Worm (Caenorhabditis elegans) whole organism, L1 larva: Measurements from ENCODE around the gene spp-1.

Experiments used
- C34B4.2 ChIP-seq: sonication (generic microtip); optimal IDR thresholded peaks from 2 replicates; lab custom pipeline; 2017; ENCODE audit warnings: mild to moderate bottlenecking, missing genetic modification characterization, missing compliant biosample characterization
- F16B12.6 ChIP-seq: fragments of 150-350 bp; optimal IDR thresholded peaks from 2 replicates; lab custom pipeline; 2014; ENCODE audit warnings: missing biosample characterization, missing genetic modification characterization
- aly-2 ChIP-seq: fragments of 150-350 bp; optimal IDR thresholded peaks from 2 replicates; lab custom pipeline; 2014; ENCODE audit warnings: missing biosample characterization, missing genetic modification characterization
- ama-1 ChIP-seq: fragments of 150-350 bp; optimal IDR thresholded peaks from 2 replicates; lab custom pipeline; 2014
- ceh-82 ChIP-seq, 3 experiments: fragments of 150-350 bp in 1 of 3; sonication (generic microtip) in 2 of 3; optimal IDR thresholded peaks; 2 replicates each; lab custom pipeline; 2014 to 2017; ENCODE audit warnings: missing biosample characterization in 3 of 3, missing genetic modification characterization in 3 of 3
- ceh-90 ChIP-seq: sonication (generic microtip); optimal IDR thresholded peaks from 2 replicates; lab custom pipeline; 2016; ENCODE audit warnings: missing genetic modification characterization, missing compliant biosample characterization
- dsc-1 ChIP-seq: sonication (generic microtip); optimal IDR thresholded peaks from 2 replicates; lab custom pipeline; 2016; ENCODE audit warnings: mild to moderate bottlenecking, missing genetic modification characterization, missing compliant biosample characterization
- efl-1 ChIP-seq, 4 experiments: fragments of 150-350 bp; optimal IDR thresholded peaks in 3 of 4; peaks in 1 of 4; 1 replicate in 1 of 4; 2 replicates in 3 of 4; lab custom pipeline; 2014; ENCODE audit warnings: missing biosample characterization in 2 of 4, missing genetic modification characterization in 2 of 4, missing genetic modification reagents in 2 of 4
- egl-13 ChIP-seq: sonication (generic microtip); optimal IDR thresholded peaks from 2 replicates; lab custom pipeline; 2016; ENCODE audit warnings: missing genotype, missing genetic modification reagents, missing genetic modification characterization, missing compliant biosample characterization
- ets-5 ChIP-seq: fragments of 200-800 bp; sonication (Bioruptor generic); IDR thresholded peaks from 2 replicates; pipeline ENCODE4 v1.3.6; 2022; ENCODE audit warnings: missing genetic modification characterization, missing compliant biosample characterization
- fkh-8 ChIP-seq: sonication (generic microtip); optimal IDR thresholded peaks from 2 replicates; lab custom pipeline; 2016; ENCODE audit warnings: mild to moderate bottlenecking, missing genetic modification characterization, missing compliant biosample characterization
- grh-1 ChIP-seq: fragments of 200-800 bp; sonication (Bioruptor generic); IDR thresholded peaks from 2 replicates; pipeline ENCODE4 v1.3.6; 2022; ENCODE audit warnings: missing genetic modification reagents, missing genetic modification characterization, missing compliant biosample characterization
- hlh-4 ChIP-seq: sonication (generic microtip); optimal IDR thresholded peaks from 2 replicates; lab custom pipeline; 2016; ENCODE audit warnings: mild to moderate bottlenecking, missing genetic modification characterization, missing compliant biosample characterization
- hpl-2 ChIP-seq: fragments of 150-350 bp; optimal IDR thresholded peaks from 2 replicates; lab custom pipeline; 2014; ENCODE audit warnings: missing biosample characterization, missing genetic modification reagents, missing genetic modification characterization
- lin-14 ChIP-seq: fragments of 200-800 bp; sonication (Bioruptor generic); optimal IDR thresholded peaks from 2 replicates; lab custom pipeline; 2018; ENCODE audit warnings: mild to moderate bottlenecking, missing genetic modification characterization, moderate library complexity, missing compliant biosample characterization
- lsy-2 ChIP-seq, 2 experiments: fragments of 150-350 bp; optimal IDR thresholded peaks; 2 replicates each; lab custom pipeline; 2014; ENCODE audit warnings: missing biosample characterization in 2 of 2, missing genetic modification characterization in 2 of 2
- mef-2 ChIP-seq: fragments of 150-350 bp; optimal IDR thresholded peaks from 2 replicates; lab custom pipeline; 2014; ENCODE audit warnings: missing biosample characterization, missing genetic modification characterization
- mep-1 ChIP-seq: fragments of 150-350 bp; optimal IDR thresholded peaks from 2 replicates; lab custom pipeline; 2014; ENCODE audit warnings: missing biosample characterization, missing genetic modification characterization
- nhr-19 ChIP-seq: fragments of 200-800 bp; sonication (Bioruptor generic); conservative IDR thresholded peaks from 2 replicates; pipeline ENCODE4 v1.3.6; 2022; ENCODE audit warnings: missing genetic modification characterization, missing compliant biosample characterization
- nhr-20 ChIP-seq: sonication (generic microtip); optimal IDR thresholded peaks from 2 replicates; lab custom pipeline; 2016; ENCODE audit warnings: mild to moderate bottlenecking, missing genetic modification characterization, missing compliant biosample characterization
- nhr-237 ChIP-seq: fragments of 150-350 bp; optimal IDR thresholded peaks from 2 replicates; lab custom pipeline; 2014; ENCODE audit warnings: missing biosample characterization, missing genetic modification characterization
- nhr-47 ChIP-seq: sonication (generic microtip); optimal IDR thresholded peaks from 2 replicates; lab custom pipeline; 2016; ENCODE audit warnings: mild to moderate bottlenecking, missing genetic modification characterization, moderate library complexity, missing compliant biosample characterization
- nhr-71 ChIP-seq: sonication (generic microtip); optimal IDR thresholded peaks from 2 replicates; lab custom pipeline; 2016; ENCODE audit warnings: mild to moderate bottlenecking, missing genetic modification characterization, moderate library complexity, missing compliant biosample characterization
- pax-3 ChIP-seq: fragments of 200-800 bp; sonication (Bioruptor generic); optimal IDR thresholded peaks from 2 replicates; lab custom pipeline; 2018; ENCODE audit warnings: mild to moderate bottlenecking, missing genetic modification characterization, moderate library complexity, missing compliant biosample characterization
- pqm-1 ChIP-seq: sonication (generic microtip); optimal IDR thresholded peaks from 3 replicates; lab custom pipeline; 2017; ENCODE audit warnings: missing biosample characterization, missing genetic modification characterization
- rnt-1 ChIP-seq: sonication (generic microtip); optimal IDR thresholded peaks from 2 replicates; lab custom pipeline; 2016; ENCODE audit warnings: mild to moderate bottlenecking, missing genetic modification characterization, moderate library complexity, missing compliant biosample characterization
- skn-1 ChIP-seq: fragments of 150-350 bp; optimal IDR thresholded peaks from 2 replicates; lab custom pipeline; 2014; ENCODE audit warnings: missing biosample characterization, missing genetic modification characterization
- swsn-7 ChIP-seq: sonication (generic microtip); optimal IDR thresholded peaks from 2 replicates; lab custom pipeline; 2016; ENCODE audit warnings: missing genetic modification characterization, missing compliant biosample characterization
- tlp-1 ChIP-seq: fragments of 150-350 bp; optimal IDR thresholded peaks from 2 replicates; lab custom pipeline; 2014; ENCODE audit warnings: missing biosample characterization, missing genetic modification characterization
- unc-30 ChIP-seq: sonication (generic microtip); optimal IDR thresholded peaks from 2 replicates; lab custom pipeline; 2017; ENCODE audit warnings: missing biosample characterization, missing genetic modification characterization
- unc-86 ChIP-seq: sonication (generic microtip); optimal IDR thresholded peaks from 2 replicates; lab custom pipeline; 2016; ENCODE audit warnings: missing genetic modification characterization, missing compliant biosample characterization
- vab-15 ChIP-seq: sonication (generic microtip); optimal IDR thresholded peaks from 2 replicates; lab custom pipeline; 2017; ENCODE audit warnings: missing genotype, mild to moderate bottlenecking, missing genetic modification characterization, missing compliant biosample characterization
- zip-4 ChIP-seq: fragments of 200-800 bp; sonication (Bioruptor generic); optimal IDR thresholded peaks from 2 replicates; lab custom pipeline; 2018; ENCODE audit warnings: mild to moderate bottlenecking, missing genetic modification characterization, moderate library complexity, missing compliant biosample characterization
- ztf-4 ChIP-seq: fragments of 150-350 bp; optimal IDR thresholded peaks from 2 replicates; lab custom pipeline; 2014; ENCODE audit warnings: missing biosample characterization, missing genetic modification characterization

Gene spp-1

DNA sequence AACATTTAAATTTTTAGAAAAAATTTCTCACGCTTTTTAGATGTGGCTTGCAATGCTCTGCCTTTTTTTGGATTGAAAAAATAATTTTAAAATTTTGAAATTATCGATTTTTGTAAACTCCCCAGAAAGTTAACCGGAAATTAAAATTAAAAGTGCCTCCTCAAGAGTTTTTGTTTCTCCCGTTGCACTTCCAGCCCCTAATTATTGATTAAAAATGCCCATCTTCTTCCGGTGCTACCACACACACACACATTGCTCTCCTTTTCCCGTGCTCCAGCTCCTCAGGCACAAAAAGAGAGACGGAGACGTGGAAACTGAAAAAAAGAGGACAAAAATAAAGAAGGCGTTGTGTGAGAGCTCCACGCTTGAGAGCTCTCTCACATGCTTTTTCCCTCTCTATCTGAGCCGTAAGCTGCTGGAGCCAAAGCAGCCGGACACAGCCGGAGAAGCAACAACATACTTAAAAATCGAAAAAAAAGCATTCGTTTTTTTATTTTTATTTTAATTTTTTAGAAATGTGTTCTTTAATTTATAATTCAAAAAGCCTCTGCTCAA, 12.0 kb upstream of the spp-1 start:
- TF ChIP-seq mep-1 (tag; lab: Kevin White, UChicago), result peak; percentile 11
- peak; percentile 69 for TF ChIP-seq fkh-8
- TF ChIP-seq hpl-2, result no peak
- TF ChIP-seq swsn-7, result peak; percentile 11
- TF ChIP-seq lsy-2 (tag; optimal IDR thresholded peaks at IDR 0.05; lab: Kevin White, UChicago), result peak in 1 of 2 experiments; percentile 26
- no peak for TF ChIP-seq pqm-1
- no peak for TF ChIP-seq C34B4.2 (tag; lab: Kevin White, UChicago)
- no peak for TF ChIP-seq efl-1 (optimal IDR thresholded peaks at IDR 0.05; lab: Kevin White, UChicago)
- peak in 1 of 2 experiments; percentile 85 for TF ChIP-seq efl-1 (GFP tag; optimal IDR thresholded peaks at IDR 0.05 in 1 of 2; lab: Kevin White, UChicago)
- peak in 1 of 3 experiments; percentile 40 for TF ChIP-seq ceh-82 (tag; optimal IDR thresholded peaks at IDR 0.05; lab: Kevin White, UChicago)
- TF ChIP-seq egl-13 (tag; lab: Kevin White, UChicago), result peak; percentile 27
- peak; percentile 6 for TF ChIP-seq unc-86 (tag; lab: Kevin White, UChicago)
- peak; percentile 58 for TF ChIP-seq lin-14 (GFP tag; lab: Kevin White, UChicago)
- no peak for TF ChIP-seq ama-1 (lab: Kevin White, UChicago)
- peak; percentile 30 for TF ChIP-seq nhr-47 (tag; lab: Kevin White, UChicago)

ce11 chrIII:10364656-10365055, 9.2 kb upstream of the spp-1 start, which contains the start of gene tbc-8:
Gene tbc-8, plus strand, starts transcription at chrIII:10364956.
- TF ChIP-seq lsy-2 (tag; optimal IDR thresholded peaks at IDR 0.05; lab: Kevin White, UChicago) (no peak), ztf-4 (tag; lab: Kevin White, UChicago) (no peak), nhr-237 (no peak), mef-2 (tag; lab: Kevin White, UChicago) (no peak), lin-14 (GFP tag; lab: Kevin White, UChicago) (no peak)

- TF ChIP-seq nhr-47 (tag; lab: Kevin White, UChicago) (no peak), vab-15 (tag; lab: Kevin White, UChicago) (no peak), unc-30 (tag; lab: Kevin White, UChicago) (no peak), zip-4 (GFP tag; lab: Kevin White, UChicago) (no peak), fkh-8 (peak; percentile 60), pqm-1 (no peak), nhr-71 (no peak), pax-3 (peak; percentile 12), hlh-4 (no peak), dsc-1 (tag; lab: Kevin White, UChicago) (peak; percentile 64), lsy-2 (tag; optimal IDR thresholded peaks at IDR 0.05; lab: Kevin White, UChicago) (peak in 1 of 2 experiments; percentile 29), ama-1 (lab: Kevin White, UChicago) (no peak), lin-14 (GFP tag; lab: Kevin White, UChicago) (no peak), ceh-90 (tag; lab: Kevin White, UChicago) (no peak), grh-1 (GFP tag; lab: Robert Waterston, UW) (no peak), ets-5 (GFP tag; lab: Robert Waterston, UW) (no peak), F16B12.6 (tag; lab: Kevin White, UChicago) (no peak), skn-1 (tag; lab: Kevin White, UChicago) (no peak), efl-1 (optimal IDR thresholded peaks at IDR 0.05; lab: Kevin White, UChicago) (no peak), efl-1 (GFP tag; optimal IDR thresholded peaks at IDR 0.05 in 1 of 2; lab: Kevin White, UChicago) (no peak), tlp-1 (tag; lab: Kevin White, UChicago) (no peak)
- TF ChIP-seq, all 84 proteins: peak for 4
Observed at ce11 chrIII:10362920-10363319, 7.5 kb upstream of the spp-1 start.

ce11 chrIII:10361456-10361855, 6.0 kb upstream of the spp-1 start:
- no peak for TF ChIP-seq nhr-20 (tag; lab: Kevin White, UChicago)
- TF ChIP-seq pax-3, result no peak
- no peak for TF ChIP-seq nhr-19 (GFP tag; lab: Robert Waterston, UW)
- TF ChIP-seq rnt-1 (tag; lab: Kevin White, UChicago), result no peak
- no peak for TF ChIP-seq aly-2 (tag; lab: Kevin White, UChicago)
